Worm (Caenorhabditis elegans) whole organism, L1 larva: ENCODE data around the gene col-84.

Experiments used
- aly-2 ChIP-seq: fragments of 150-350 bp; optimal IDR thresholded peaks from 2 replicates; lab custom pipeline; 2014; ENCODE audit warnings: missing biosample characterization, missing genetic modification characterization
- ama-1 ChIP-seq: fragments of 150-350 bp; optimal IDR thresholded peaks from 2 replicates; lab custom pipeline; 2014
- blmp-1 ChIP-seq: fragments of 150-350 bp; optimal IDR thresholded peaks from 2 replicates; lab custom pipeline; 2014; ENCODE audit warnings: missing biosample characterization, missing genetic modification characterization
- ceh-8 ChIP-seq: fragments of 200-800 bp; sonication (Bioruptor generic); optimal IDR thresholded peaks from 2 replicates; lab custom pipeline; 2018; ENCODE audit warnings: mild to moderate bottlenecking, missing genetic modification characterization, moderate library complexity, missing compliant biosample characterization
- ceh-82 ChIP-seq, 3 experiments: fragments of 150-350 bp in 1 of 3; sonication (generic microtip) in 2 of 3; optimal IDR thresholded peaks; 2 replicates each; lab custom pipeline; 2014 to 2017; ENCODE audit warnings: missing biosample characterization in 3 of 3, missing genetic modification characterization in 3 of 3
- lin-13 ChIP-seq: fragments of 150-350 bp; optimal IDR thresholded peaks from 2 replicates; lab custom pipeline; 2014; ENCODE audit warnings: missing biosample characterization, missing genetic modification reagents, missing genetic modification characterization
- snpc-4 ChIP-seq: fragments of 150-350 bp; optimal IDR thresholded peaks from 2 replicates; lab custom pipeline; 2014; ENCODE audit warnings: missing biosample characterization, missing genetic modification characterization

- TF ChIP-seq ceh-8 (GFP tag; lab: Kevin White, UChicago) (no peak), lin-13 (no peak), aly-2 (tag; lab: Kevin White, UChicago) (no peak), ama-1 (no peak), blmp-1 (tag; lab: Kevin White, UChicago) (peak; percentile 46), snpc-4 (tag; lab: Kevin White, UChicago) (no peak), ceh-82 (tag; optimal IDR thresholded peaks at IDR 0.05; lab: Kevin White, UChicago) (no peak)
These were observed 24.9 kb upstream of the col-84 start for ce11 chrII:11843441-11843840.
